Worm (Caenorhabditis elegans): Measurements from ENCODE around the gene K02A2.5.

DNA sequence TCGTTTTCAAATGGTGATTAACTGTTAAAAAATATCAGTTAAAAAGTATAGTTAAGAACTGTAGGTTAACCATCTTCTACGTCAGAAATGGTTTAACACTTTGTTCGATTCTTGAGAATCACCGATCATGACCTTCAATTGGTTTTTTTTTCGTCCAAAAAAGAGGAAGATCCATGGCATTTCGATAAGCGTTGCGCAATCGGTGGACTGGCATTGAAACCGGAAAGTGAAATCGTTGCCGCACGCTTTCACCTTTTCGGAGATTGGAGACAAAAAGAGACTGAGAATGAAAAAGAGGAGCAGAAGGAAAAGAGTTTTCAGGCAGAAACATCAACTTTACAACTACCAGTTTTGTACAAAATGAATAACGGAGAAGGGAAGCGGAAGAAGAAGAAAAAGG is 6.6 kb downstream of the K02A2.5 start:
- TF ChIP-seq nhr-28 (tag; optimal IDR thresholded peaks at IDR 0.05): no peak
- TF ChIP-seq unc-39 (tag; optimal IDR thresholded peaks at IDR 0.05): no peak
- no peak for TF ChIP-seq nhr-237 (tag; optimal IDR thresholded peaks at IDR 0.05)
- no peak for TF ChIP-seq ceh-43 (GFP tag; optimal IDR thresholded peaks at IDR 0.05)
- no peak for TF ChIP-seq nhr-76 (tag; optimal IDR thresholded peaks at IDR 0.05)
- TF ChIP-seq unc-62 (GFP tag; optimal IDR thresholded peaks at IDR 0.05): no peak
- TF ChIP-seq flh-1 (GFP tag; optimal IDR thresholded peaks at IDR 0.05): no peak

All from whole organism, mixed stage, embryonic.